Worm (Caenorhabditis elegans) whole organism, L4 larva: ENCODE measurements around the gene ZC239.13.

Experiments used
- F10B5.3 ChIP-seq: sonication (generic microtip); optimal IDR thresholded peaks from 2 replicates; lab custom pipeline; 2016; ENCODE audit warnings: mild to moderate bottlenecking, missing genetic modification characterization, missing compliant biosample characterization
- F44E2.7 ChIP-seq: fragments of 200-800 bp; sonication (Bioruptor generic); IDR thresholded peaks from 2 replicates; pipeline ENCODE4 v2.1.2; 2022; ENCODE audit warnings: missing genetic modification characterization, missing compliant biosample characterization
- Y105C5A.15 ChIP-seq: fragments of 200-800 bp; sonication (Bioruptor generic); IDR thresholded peaks from 2 replicates; pipeline ENCODE4 v1.3.6; 2022; ENCODE audit warnings: missing genetic modification characterization, missing compliant biosample characterization
- ZK546.5 ChIP-seq, 2 experiments: sonication (generic microtip); optimal IDR thresholded peaks; 2 replicates each; lab custom pipeline; 2017; ENCODE audit warnings: missing biosample characterization in 2 of 2, missing genetic modification characterization in 2 of 2
- aha-1 ChIP-seq: fragments of 150-350 bp; peaks from one replicate; lab custom pipeline; 2014; ENCODE audit warnings: missing biosample characterization, missing genetic modification characterization
- ama-1 ChIP-seq: fragments of 150-350 bp; optimal IDR thresholded peaks from 2 replicates; lab custom pipeline; 2014; ENCODE audit warnings: inconsistent platforms, mixed read lengths
- arid-1 ChIP-seq: fragments of 200-800 bp; sonication (Bioruptor generic); conservative IDR thresholded peaks from 2 replicates; pipeline ENCODE4 v1.3.6; 2022; ENCODE audit warnings: missing genetic modification reagents, missing genetic modification characterization, missing compliant biosample characterization
- attf-4 ChIP-seq: sonication (generic microtip); optimal IDR thresholded peaks from 3 replicates; lab custom pipeline; 2017; ENCODE audit warnings: missing biosample characterization, missing genetic modification characterization
- ceh-20 ChIP-seq: fragments of 200-800 bp; sonication (Bioruptor generic); IDR thresholded peaks from 2 replicates; pipeline ENCODE4 v1.3.6; 2022; ENCODE audit warnings: missing genetic modification reagents, missing genetic modification characterization, missing compliant biosample characterization
- ceh-44 ChIP-seq: fragments of 200-800 bp; sonication (Bioruptor generic); IDR thresholded peaks from 2 replicates; pipeline ENCODE4 v1.3.6; 2022; ENCODE audit warnings: missing genetic modification reagents, missing genetic modification characterization, missing compliant biosample characterization
- ces-1 ChIP-seq: fragments of 150-350 bp; sonication (generic microtip); optimal IDR thresholded peaks from 4 replicates; lab custom pipeline; 2014; ENCODE audit warnings: missing biosample characterization, missing genetic modification reagents, missing genetic modification characterization
- daf-12 ChIP-seq: fragments of 150-350 bp; optimal IDR thresholded peaks from 2 replicates; lab custom pipeline; 2014; ENCODE audit warnings: missing biosample characterization, missing genetic modification reagents, missing genetic modification characterization
- daf-16 ChIP-seq, 3 experiments: sonication (generic microtip); optimal IDR thresholded peaks; 2 replicates each; lab custom pipeline; 2016 to 2017; ENCODE audit warnings: missing genetic modification characterization in 3 of 3, missing genetic modification reagents in 3 of 3, mild to moderate bottlenecking in 2 of 3, missing compliant biosample characterization in 2 of 3, missing biosample characterization in 1 of 3, moderate library complexity in 1 of 3
- dmd-6 ChIP-seq: fragments of 200-800 bp; sonication (Bioruptor generic); IDR thresholded peaks from 2 replicates; pipeline ENCODE4 v1.3.6; 2022; ENCODE audit warnings: missing genetic modification reagents, missing genetic modification characterization, missing compliant biosample characterization
- dmd-9 ChIP-seq: fragments of 200-800 bp; sonication (Bioruptor generic); IDR thresholded peaks from 2 replicates; pipeline ENCODE4 v1.3.6; 2022; ENCODE audit warnings: missing genetic modification reagents, missing genetic modification characterization, missing compliant biosample characterization
- dpl-1 ChIP-seq: fragments of 150-350 bp; optimal IDR thresholded peaks from 2 replicates; lab custom pipeline; 2014; ENCODE audit warnings: missing biosample characterization, missing genetic modification reagents, missing genetic modification characterization
- egl-27 ChIP-seq: sonication (generic microtip); optimal IDR thresholded peaks from 3 replicates; lab custom pipeline; 2017; ENCODE audit warnings: missing biosample characterization, missing genetic modification reagents, missing genetic modification characterization
- egl-43 ChIP-seq: fragments of 200-800 bp; sonication (Bioruptor generic); IDR thresholded peaks from 2 replicates; pipeline ENCODE4 v1.3.6; 2022; ENCODE audit warnings: missing genetic modification reagents, missing genetic modification characterization, missing compliant biosample characterization
- fos-1 ChIP-seq: fragments of 150-350 bp; optimal IDR thresholded peaks from 2 replicates; lab custom pipeline; 2014; ENCODE audit warnings: missing biosample characterization, missing genetic modification characterization
- gei-8 ChIP-seq: fragments of 200-800 bp; sonication (Bioruptor generic); optimal IDR thresholded peaks from 2 replicates; lab custom pipeline; 2018; ENCODE audit warnings: mild to moderate bottlenecking, missing genetic modification characterization, missing compliant biosample characterization
- hif-1 ChIP-seq, 2 experiments: sonication (generic microtip); optimal IDR thresholded peaks; 2 replicates each; lab custom pipeline; 2016 to 2017; ENCODE audit warnings: missing compliant biosample characterization in 2 of 2, missing genetic modification characterization in 2 of 2, missing genetic modification reagents in 2 of 2, missing genotype in 2 of 2, mild to moderate bottlenecking in 1 of 2
- hlh-30 ChIP-seq: sonication (generic microtip); optimal IDR thresholded peaks from 2 replicates; lab custom pipeline; 2017; ENCODE audit warnings: antibody characterized with exemption, mild to moderate bottlenecking, missing genetic modification characterization, missing compliant biosample characterization; ENCODE audit not compliant: insufficient read depth
- hmg-1.1 ChIP-seq: fragments of 200-800 bp; sonication (Bioruptor generic); IDR thresholded peaks from 2 replicates; pipeline ENCODE4 v1.3.6; 2022; ENCODE audit warnings: missing genetic modification reagents, missing genetic modification characterization, missing compliant biosample characterization
- jun-1 ChIP-seq: fragments of 150-350 bp; optimal IDR thresholded peaks from 2 replicates; lab custom pipeline; 2014; ENCODE audit warnings: missing biosample characterization, missing genetic modification reagents, missing genetic modification characterization
- lim-7 ChIP-seq: fragments of 200-800 bp; sonication (Bioruptor generic); IDR thresholded peaks from 2 replicates; pipeline ENCODE4 v1.3.6; 2022; ENCODE audit warnings: missing genetic modification characterization, missing compliant biosample characterization
- lin-1 ChIP-seq: fragments of 200-800 bp; sonication (Bioruptor generic); IDR thresholded peaks from 2 replicates; pipeline ENCODE4 v1.3.6; 2022; ENCODE audit warnings: missing genetic modification reagents, missing genetic modification characterization, missing compliant biosample characterization
- lin-29 ChIP-seq: fragments of 200-800 bp; sonication (Bioruptor generic); IDR thresholded peaks from 2 replicates; pipeline ENCODE4 v1.3.6; 2022; ENCODE audit warnings: missing genetic modification reagents, missing genetic modification characterization, missing compliant biosample characterization
- lin-38 ChIP-seq: fragments of 200-800 bp; sonication (Bioruptor generic); IDR thresholded peaks from 2 replicates; pipeline ENCODE4 v1.3.6; 2022; ENCODE audit warnings: missing genetic modification reagents, missing genetic modification characterization, missing compliant biosample characterization
- lir-3 ChIP-seq: sonication (generic microtip); optimal IDR thresholded peaks from 2 replicates; lab custom pipeline; 2016; ENCODE audit warnings: mild to moderate bottlenecking, missing genetic modification characterization, missing compliant biosample characterization
- madf-9 ChIP-seq: fragments of 200-800 bp; sonication (Bioruptor generic); conservative IDR thresholded peaks from 2 replicates; pipeline ENCODE4 v1.3.6; 2022; ENCODE audit warnings: missing genetic modification reagents, missing genetic modification characterization, missing compliant biosample characterization
- mdl-1 ChIP-seq, 2 experiments: fragments of 150-350 bp in 1 of 2; sonication (generic microtip) in 1 of 2; optimal IDR thresholded peaks; 2 replicates each; lab custom pipeline; 2014 to 2017; ENCODE audit warnings: missing biosample characterization in 2 of 2, missing genetic modification characterization in 2 of 2
- mep-1 ChIP-seq: fragments of 150-350 bp; sonication (generic microtip); optimal IDR thresholded peaks from 3 replicates; lab custom pipeline; 2014; ENCODE audit warnings: missing biosample characterization, missing genetic modification characterization
- mes-2 ChIP-seq: sonication (generic microtip); optimal IDR thresholded peaks from 2 replicates; lab custom pipeline; 2016; ENCODE audit warnings: missing genotype, mild to moderate bottlenecking, missing genetic modification characterization, missing compliant biosample characterization; ENCODE audit not compliant: poor library complexity, severe bottlenecking
- mxl-2 ChIP-seq: fragments of 200-800 bp; sonication (Bioruptor generic); conservative IDR thresholded peaks from 2 replicates; pipeline ENCODE4 v1.3.6; 2022; ENCODE audit warnings: missing genetic modification reagents, missing genetic modification characterization, missing compliant biosample characterization
- mxl-3 ChIP-seq: fragments of 200-800 bp; sonication (Bioruptor generic); optimal IDR thresholded peaks from 2 replicates; lab custom pipeline; 2018; ENCODE audit warnings: mild to moderate bottlenecking, missing genetic modification characterization, missing compliant biosample characterization
- nhr-10 ChIP-seq: fragments of 150-350 bp; optimal IDR thresholded peaks from 2 replicates; lab custom pipeline; 2014; ENCODE audit warnings: missing biosample characterization, missing genetic modification characterization
- nhr-102 ChIP-seq: sonication (generic microtip); optimal IDR thresholded peaks from 2 replicates; lab custom pipeline; 2016; ENCODE audit warnings: mild to moderate bottlenecking, missing genetic modification characterization, moderate library complexity, missing compliant biosample characterization
- nhr-11 ChIP-seq: fragments of 150-350 bp; optimal IDR thresholded peaks from 2 replicates; lab custom pipeline; 2014; ENCODE audit warnings: missing biosample characterization, missing genetic modification characterization
- nhr-42 ChIP-seq: fragments of 200-800 bp; sonication (Bioruptor generic); IDR thresholded peaks from 2 replicates; pipeline ENCODE4 v1.3.6; 2022; ENCODE audit warnings: missing genetic modification characterization, missing compliant biosample characterization
- nhr-48 ChIP-seq: sonication (generic microtip); optimal IDR thresholded peaks from 2 replicates; lab custom pipeline; 2016; ENCODE audit warnings: mild to moderate bottlenecking, missing genetic modification characterization, missing compliant biosample characterization
- nhr-76 ChIP-seq: fragments of 150-350 bp; optimal IDR thresholded peaks from 2 replicates; lab custom pipeline; 2014; ENCODE audit warnings: missing biosample characterization, missing genetic modification characterization
- nhr-77 ChIP-seq: fragments of 150-350 bp; optimal IDR thresholded peaks from 2 replicates; lab custom pipeline; 2014; ENCODE audit warnings: missing biosample characterization, missing genetic modification characterization
- pqm-1 ChIP-seq: sonication (generic microtip); optimal IDR thresholded peaks from 2 replicates; lab custom pipeline; 2017; ENCODE audit warnings: missing biosample characterization, missing genetic modification characterization
- snpc-1.2 ChIP-seq: fragments of 200-800 bp; sonication (Bioruptor generic); IDR thresholded peaks from 2 replicates; pipeline ENCODE4 v1.3.6; 2022; ENCODE audit warnings: missing genetic modification reagents, missing genetic modification characterization, missing compliant biosample characterization
- snpc-4 ChIP-seq: fragments of 150-350 bp; optimal IDR thresholded peaks from 2 replicates; lab custom pipeline; 2014; ENCODE audit warnings: missing biosample characterization, missing genetic modification characterization
- tra-1 ChIP-seq: fragments of 200-800 bp; sonication (Bioruptor generic); IDR thresholded peaks from 2 replicates; pipeline ENCODE4 v1.3.6; 2022; ENCODE audit warnings: missing genetic modification reagents, missing genetic modification characterization, missing compliant biosample characterization
- unc-62 ChIP-seq, 3 experiments: fragments of 150-350 bp in 1 of 3; sonication (generic microtip); optimal IDR thresholded peaks in 2 of 3; peaks in 1 of 3; 1 replicate in 1 of 3; 2 replicates in 2 of 3; lab custom pipeline; 2014 to 2017; ENCODE audit warnings: missing biosample characterization in 3 of 3, missing genetic modification characterization in 3 of 3, missing genetic modification reagents in 3 of 3, missing genotype in 1 of 3
- zfp-3 ChIP-seq: fragments of 200-800 bp; sonication (Bioruptor generic); conservative IDR thresholded peaks from 2 replicates; pipeline ENCODE4 v1.3.6; 2022; ENCODE audit warnings: missing genetic modification reagents, missing genetic modification characterization, missing compliant biosample characterization
- zip-11 ChIP-seq: fragments of 200-800 bp; sonication (Bioruptor generic); IDR thresholded peaks from 2 replicates; pipeline ENCODE4 v1.3.6; 2022; ENCODE audit warnings: missing genetic modification characterization, missing compliant biosample characterization
- ztf-11 ChIP-seq: fragments of 150-350 bp; optimal IDR thresholded peaks from 2 replicates; lab custom pipeline; 2014; ENCODE audit warnings: missing biosample characterization, missing genetic modification characterization
- ztf-7 ChIP-seq: fragments of 150-350 bp; optimal IDR thresholded peaks from 2 replicates; lab custom pipeline; 2014; ENCODE audit warnings: missing biosample characterization, missing genetic modification characterization

The ZC239.13 gene

DNA sequence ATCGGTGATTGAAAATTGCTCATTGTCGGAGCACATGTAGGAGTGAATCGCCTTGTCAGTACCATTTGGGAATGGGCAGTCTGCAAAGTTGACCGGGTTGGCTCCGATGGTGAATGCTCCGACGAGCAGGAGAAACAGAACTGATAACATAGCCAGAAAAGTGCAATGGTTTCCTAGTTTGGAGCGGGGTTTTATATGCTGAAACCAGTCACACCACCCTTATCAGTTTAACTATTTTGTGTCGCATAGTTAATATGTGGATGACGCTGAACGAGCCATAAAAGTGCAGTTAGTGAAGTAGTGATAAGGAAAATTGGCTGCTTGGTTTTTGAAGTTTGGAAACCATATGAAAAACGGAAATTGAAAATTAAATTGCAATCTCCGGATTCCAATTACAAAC lies 23.2 kb upstream of the ZC239.13 start, which contains the start of gene C17F4.7 (continued):
- TF ChIP-seq lin-1 (GFP tag; lab: Robert Waterston, UW) (peak; percentile 77; the same call in 1 of the 2 replicates), tra-1 (peak; percentile 66; the same call in 1 of the 2 replicates), ceh-20 (GFP tag; lab: Robert Waterston, UW) (no peak), attf-4 (tag; lab: Kevin White, UChicago) (no peak), nhr-42 (no peak), Y105C5A.15 (GFP tag; lab: Robert Waterston, UW) (no peak), nhr-76 (tag; lab: Kevin White, UChicago) (no peak), jun-1 (tag; lab: Kevin White, UChicago) (peak; percentile 12), egl-27 (tag; lab: Kevin White, UChicago) (no peak), arid-1 (GFP tag; lab: Robert Waterston, UW) (no peak), nhr-11 (tag; lab: Kevin White, UChicago) (no peak), nhr-48 (peak; percentile 37), mxl-2 (GFP tag; lab: Robert Waterston, UW) (no peak; the same call in 1 of the 2 replicates), aha-1 (tag; lab: Kevin White, UChicago) (peak; percentile 62), fos-1 (tag; lab: Kevin White, UChicago) (no peak), nhr-102 (tag; lab: Kevin White, UChicago) (peak; percentile 41), F44E2.7 (GFP tag; lab: Robert Waterston, UW) (no peak), pqm-1 (tag; lab: Kevin White, UChicago) (peak; percentile 84), hmg-1.1 (GFP tag; lab: Robert Waterston, UW) (no peak), dmd-9 (GFP tag; lab: Robert Waterston, UW) (no peak), mxl-3 (GFP tag; lab: Kevin White, UChicago) (peak; percentile 62), snpc-1.2 (GFP tag; lab: Robert Waterston, UW) (no peak), dpl-1 (GFP tag; lab: Kevin White, UChicago) (no peak), ama-1 (no peak), hif-1 (tag; optimal IDR thresholded peaks at IDR 0.05; lab: Kevin White, UChicago) (no peak), lin-29 (GFP tag; lab: Robert Waterston, UW) (no peak), ztf-7 (tag; lab: Kevin White, UChicago) (no peak), zfp-3 (GFP tag; lab: Robert Waterston, UW) (no peak), mdl-1 (tag; optimal IDR thresholded peaks at IDR 0.05; lab: Kevin White, UChicago) (no peak), hlh-30 (tag; lab: Kevin White, UChicago) (peak; percentile 2), unc-62 (GFP tag; optimal IDR thresholded peaks at IDR 0.05 in 1 of 2; lab: Kevin White, UChicago) (peak in 1 of 2 experiments; percentile 80), unc-62 (tag; optimal IDR thresholded peaks at IDR 0.05; lab: Kevin White, UChicago) (no peak), daf-16 (GFP tag; optimal IDR thresholded peaks at IDR 0.05; lab: Kevin White, UChicago) (no peak), daf-16 (tag; optimal IDR thresholded peaks at IDR 0.05; lab: Kevin White, UChicago) (peak; percentile 77), ceh-44 (GFP tag; lab: Robert Waterston, UW) (no peak), egl-43 (GFP tag; lab: Robert Waterston, UW) (no peak), lim-7 (GFP tag; lab: Robert Waterston, UW) (no peak), dmd-6 (GFP tag; lab: Robert Waterston, UW) (peak; percentile 92), madf-9 (GFP tag; lab: Robert Waterston, UW) (no peak), F10B5.3 (no peak), nhr-77 (peak; percentile 65), mep-1 (tag; lab: Kevin White, UChicago) (no peak), gei-8 (GFP tag; lab: Kevin White, UChicago) (no peak), snpc-4 (no peak), zip-11 (GFP tag; lab: Robert Waterston, UW) (no peak), lin-38 (GFP tag; lab: Robert Waterston, UW) (0 out of 2 replicates have a peak, but pooled peaks have one; percentile 12), lir-3 (tag; lab: Kevin White, UChicago) (no peak), nhr-10 (no peak), ztf-11 (tag; lab: Kevin White, UChicago) (no peak), ZK546.5 (tag; optimal IDR thresholded peaks at IDR 0.05; lab: Kevin White, UChicago) (no peak), ces-1 (GFP tag; lab: Kevin White, UChicago) (no peak), daf-12 (no peak), mes-2 (peak; percentile 14)
